Fruit fly (Drosophila melanogaster): ENCODE measurements around the gene CG13712.

CG13712 gene

DNA sequence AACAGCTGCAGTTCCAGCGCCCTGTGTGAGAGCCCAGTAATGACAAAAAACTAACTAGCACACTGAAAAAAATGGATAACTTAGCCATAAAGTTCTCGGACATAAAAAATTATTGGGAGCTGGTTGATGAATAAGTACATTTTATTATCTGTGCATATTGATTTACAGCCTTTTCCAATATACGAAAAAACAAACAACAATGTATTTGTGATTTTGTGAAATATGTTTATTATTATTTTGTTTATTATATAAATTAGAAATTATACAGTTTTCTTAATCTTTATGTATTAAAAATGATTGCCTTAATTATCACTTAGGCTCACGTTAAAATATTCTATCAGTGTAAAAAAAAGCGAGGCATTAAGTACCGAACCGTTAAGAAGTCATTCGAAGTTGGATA is 17.9 kb downstream of the CG13712 start (continued):
- TF ChIP-seq stwl (tag; optimal IDR thresholded peaks at IDR 0.05), result no peak
- TF ChIP-seq Xbp1 (GFP tag; optimal IDR thresholded peaks at IDR 0.05), result no peak
- TF ChIP-seq Six4 (GFP tag; optimal IDR thresholded peaks at IDR 0.05), result no peak
- TF ChIP-seq Sry-β (GFP tag; optimal IDR thresholded peaks at IDR 0.05), result no peak
- TF ChIP-seq CG8281 (tag; optimal IDR thresholded peaks at IDR 0.05), result no peak
- TF ChIP-seq tna (GFP tag; IDR thresholded peaks at IDR 0.05; ENCODE audit: partially characterized antibody), result no peak
- peak; percentile 15 for TF ChIP-seq dmrt11E (tag; optimal IDR thresholded peaks at IDR 0.05)
- TF ChIP-seq B-H2 (GFP tag; optimal IDR thresholded peaks at IDR 0.05), result no peak
- no peak for TF ChIP-seq CrebB (tag; optimal IDR thresholded peaks at IDR 0.05)
- TF ChIP-seq CG6765 (GFP tag; optimal IDR thresholded peaks at IDR 0.05), result no peak
- TF ChIP-seq trh (GFP tag; optimal IDR thresholded peaks at IDR 0.05), result no peak
- no peak for TF ChIP-seq CG6689 (GFP tag; IDR thresholded peaks at IDR 0.05)
- TF ChIP-seq zfh1 (GFP tag; IDR thresholded peaks at IDR 0.05), result no peak
- no peak for TF ChIP-seq scrt (GFP tag; optimal IDR thresholded peaks at IDR 0.05)
- no peak for TF ChIP-seq CG2120 (GFP tag; optimal IDR thresholded peaks at IDR 0.05)
- TF ChIP-seq CG14860 (GFP tag; IDR thresholded peaks at IDR 0.05; ENCODE audit: partially characterized antibody), result no peak
- TF ChIP-seq CG17612 (GFP tag; IDR thresholded peaks at IDR 0.05), result no peak
- peak; percentile 26 for TF ChIP-seq CG17359 (tag; optimal IDR thresholded peaks at IDR 0.05)
- no peak for TF ChIP-seq rib (GFP tag; IDR thresholded peaks at IDR 0.05)
- TF ChIP-seq grau (tag; optimal IDR thresholded peaks at IDR 0.05), result peak; percentile 51
- no peak for TF ChIP-seq pb (GFP tag; optimal IDR thresholded peaks at IDR 0.05)
- no peak for TF ChIP-seq CG3281 (GFP tag; optimal IDR thresholded peaks at IDR 0.05)
- TF ChIP-seq cato (GFP tag; optimal IDR thresholded peaks at IDR 0.05; ENCODE audit: borderline replicate concordance), result no peak
- no peak for TF ChIP-seq sd (tag; optimal IDR thresholded peaks at IDR 0.05)
- no peak for TF ChIP-seq Rx (GFP tag; IDR thresholded peaks at IDR 0.05)
- TF ChIP-seq dan (GFP tag; IDR thresholded peaks at IDR 0.05), result no peak
- TF ChIP-seq Optix (GFP tag; IDR thresholded peaks at IDR 0.05), result no peak
- peak; percentile 70 for TF ChIP-seq CG18262 (tag; optimal IDR thresholded peaks at IDR 0.05)
- no peak for TF ChIP-seq CG6854 (GFP tag; optimal IDR thresholded peaks at IDR 0.05)
- no peak for TF ChIP-seq NK7.1 (GFP tag; optimal IDR thresholded peaks at IDR 0.05)
- TF ChIP-seq nau (GFP tag; optimal IDR thresholded peaks at IDR 0.05), result no peak
- TF ChIP-seq CG17568 (GFP tag; optimal IDR thresholded peaks at IDR 0.05), result no peak
- no peak for TF ChIP-seq Fer2 (tag; optimal IDR thresholded peaks at IDR 0.05)
- TF ChIP-seq knrl (GFP tag; IDR thresholded peaks at IDR 0.05; ENCODE audit: partially characterized antibody), result no peak
- TF ChIP-seq Scr (GFP tag; IDR thresholded peaks at IDR 0.05; ENCODE audit: partially characterized antibody), result no peak
- TF ChIP-seq CG14050 (GFP tag; IDR thresholded peaks at IDR 0.05), result no peak
- TF ChIP-seq Fer3 (tag; optimal IDR thresholded peaks at IDR 0.05), result no peak
- no peak for TF ChIP-seq corto (GFP tag; optimal IDR thresholded peaks at IDR 0.05)
- peak; percentile 9 for TF ChIP-seq CG15269 (tag; optimal IDR thresholded peaks at IDR 0.05)
- TF ChIP-seq odd (GFP tag; optimal IDR thresholded peaks at IDR 0.05), result no peak
- no peak for TF ChIP-seq D19B (GFP tag; optimal IDR thresholded peaks at IDR 0.05)
- no peak for TF ChIP-seq crc (GFP tag; optimal IDR thresholded peaks at IDR 0.05)
- TF ChIP-seq fd96Cb (tag; optimal IDR thresholded peaks at IDR 0.05), result peak; percentile 51
- TF ChIP-seq jigr1 (GFP tag; IDR thresholded peaks at IDR 0.05), result no peak
- TF ChIP-seq pfk (GFP tag; optimal IDR thresholded peaks at IDR 0.05), result no peak
- no peak for TF ChIP-seq HLH3B (GFP tag; IDR thresholded peaks at IDR 0.05)
- TF ChIP-seq Ada2b (GFP tag; IDR thresholded peaks at IDR 0.05), result no peak
- no peak for TF ChIP-seq CG2199 (GFP tag; IDR thresholded peaks at IDR 0.05)
- TF ChIP-seq dpn (GFP tag; optimal IDR thresholded peaks at IDR 0.05), result no peak
- no peak for TF ChIP-seq yki (optimal IDR thresholded peaks at IDR 0.05)
- TF ChIP-seq bcd (GFP tag; optimal IDR thresholded peaks at IDR 0.05), result peak; percentile 26
- peak; percentile 64 for TF ChIP-seq CG11504 (tag; optimal IDR thresholded peaks at IDR 0.05)

Measured in whole organism, embryonic.